Worm (Caenorhabditis elegans) whole organism, L4/young adult: Measurements from ENCODE around the gene M03E7.3.

ENCODE experiments used
- W03F9.2 ChIP-seq: fragments of 150-350 bp; optimal IDR thresholded peaks from 2 replicates; lab custom pipeline; 2014; ENCODE audit warnings: missing biosample characterization, missing genetic modification characterization
- dao-5 ChIP-seq: sonication (generic microtip); optimal IDR thresholded peaks from 2 replicates; lab custom pipeline; 2016; ENCODE audit warnings: missing genotype, missing genetic modification characterization, moderate library complexity, missing compliant biosample characterization
- him-1 ChIP-seq: sonication (generic microtip); optimal IDR thresholded peaks from 2 replicates; lab custom pipeline; 2016; ENCODE audit warnings: missing genotype, missing genetic modification reagents, missing genetic modification characterization, missing compliant biosample characterization

Gene M03E7.3

DNA sequence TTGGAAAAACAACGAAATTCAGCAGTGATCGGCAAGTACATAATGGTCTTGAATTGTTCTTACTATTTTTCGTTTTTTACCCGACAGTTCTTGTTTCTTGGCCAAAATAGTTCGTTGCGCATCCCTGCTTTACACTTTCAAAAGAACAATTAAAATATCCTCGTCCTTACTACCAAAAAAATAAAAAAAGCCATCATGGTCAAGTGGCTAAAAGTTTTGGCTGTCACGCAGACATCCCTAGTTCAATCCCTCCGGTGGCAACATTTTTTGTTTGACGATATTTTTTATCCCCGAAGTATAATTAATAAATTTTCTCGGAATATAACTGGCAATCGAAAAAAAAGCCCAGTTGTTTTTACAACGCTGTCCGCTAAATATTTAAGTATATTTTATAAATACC lies 22.9 kb upstream of the M03E7.3 start:
- no peak for TF ChIP-seq him-1 (tag; lab: Kevin White, UChicago)

DNA sequence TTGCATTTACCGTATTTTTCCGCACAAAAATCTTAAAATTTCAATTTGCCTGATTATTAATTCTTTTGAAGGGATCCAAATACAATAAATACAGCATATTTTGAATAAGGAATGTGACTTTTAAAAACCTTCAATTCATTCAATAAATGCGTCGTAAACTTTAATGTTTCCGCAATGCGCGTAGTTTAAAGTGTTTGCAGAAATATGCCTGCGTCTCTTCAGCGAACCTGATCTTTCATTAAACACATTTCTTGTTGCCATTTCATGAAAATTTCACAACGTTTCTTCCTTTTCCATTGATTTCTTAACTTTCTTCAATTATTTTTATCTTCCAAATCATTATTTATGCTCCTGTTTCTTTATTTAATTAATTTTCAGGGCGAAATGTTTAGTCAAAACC lies 22.5 kb upstream of the M03E7.3 start, which contains the start of gene vps-37:
Gene vps-37, plus strand, starts transcription at position 378 of the 400 bp plus-strand sequence.
- no peak for TF ChIP-seq him-1 (tag; lab: Kevin White, UChicago)
- no peak for TF ChIP-seq dao-5
- peak; percentile 31 for TF ChIP-seq W03F9.2 (tag; lab: Kevin White, UChicago)

DNA sequence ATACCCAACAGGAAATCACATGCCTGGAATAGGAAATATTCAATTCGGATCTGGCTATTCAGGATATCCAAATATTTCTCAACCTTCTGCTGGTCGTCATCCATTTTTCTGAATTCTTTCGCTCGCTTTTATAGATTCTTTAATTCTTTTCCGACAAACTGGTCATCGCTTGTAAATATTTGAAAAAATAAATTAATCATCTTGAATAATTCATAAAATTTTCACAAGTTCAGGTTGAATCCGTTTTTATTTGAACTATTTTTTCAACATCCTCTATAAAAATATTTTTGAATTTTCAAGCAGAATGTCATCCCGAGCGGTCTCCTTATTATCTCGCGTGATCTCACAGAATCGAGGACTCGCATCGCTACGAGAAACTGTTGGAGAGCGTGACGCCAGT lies 21.4 kb upstream of the M03E7.3 start, which contains the start of gene mrpl-48:
Gene mrpl-48, plus strand, starts transcription at position 301 of the 400 bp plus-strand sequence.
- no peak for TF ChIP-seq dao-5
- TF ChIP-seq him-1 (tag; lab: Kevin White, UChicago), result no peak
- no peak for TF ChIP-seq W03F9.2 (tag; lab: Kevin White, UChicago)

DNA sequence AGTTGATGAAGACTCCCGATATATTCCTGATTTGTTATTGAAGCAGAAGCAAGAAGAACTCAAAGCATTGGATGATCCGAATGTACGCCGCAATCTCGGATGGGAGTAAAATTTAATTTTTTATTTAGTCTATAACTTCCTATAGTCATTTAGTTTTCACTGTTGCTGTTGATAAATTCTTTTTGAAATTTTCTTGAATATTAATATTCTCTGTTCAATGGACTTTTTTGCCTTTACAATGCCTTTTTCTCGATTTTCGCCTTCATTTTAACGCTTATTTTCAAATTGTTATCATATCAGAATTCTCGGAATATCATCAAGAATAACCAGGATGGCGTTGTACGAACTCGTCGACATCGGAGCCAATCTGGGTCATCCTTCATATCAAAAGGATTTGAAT lies 20.5 kb upstream of the M03E7.3 start, which contains the start of gene crn-2:
Gene crn-2, plus strand, starts transcription at position 301 of the 400 bp plus-strand sequence.
- TF ChIP-seq dao-5 (no peak), him-1 (tag; lab: Kevin White, UChicago) (no peak), W03F9.2 (tag; lab: Kevin White, UChicago) (no peak)

DNA sequence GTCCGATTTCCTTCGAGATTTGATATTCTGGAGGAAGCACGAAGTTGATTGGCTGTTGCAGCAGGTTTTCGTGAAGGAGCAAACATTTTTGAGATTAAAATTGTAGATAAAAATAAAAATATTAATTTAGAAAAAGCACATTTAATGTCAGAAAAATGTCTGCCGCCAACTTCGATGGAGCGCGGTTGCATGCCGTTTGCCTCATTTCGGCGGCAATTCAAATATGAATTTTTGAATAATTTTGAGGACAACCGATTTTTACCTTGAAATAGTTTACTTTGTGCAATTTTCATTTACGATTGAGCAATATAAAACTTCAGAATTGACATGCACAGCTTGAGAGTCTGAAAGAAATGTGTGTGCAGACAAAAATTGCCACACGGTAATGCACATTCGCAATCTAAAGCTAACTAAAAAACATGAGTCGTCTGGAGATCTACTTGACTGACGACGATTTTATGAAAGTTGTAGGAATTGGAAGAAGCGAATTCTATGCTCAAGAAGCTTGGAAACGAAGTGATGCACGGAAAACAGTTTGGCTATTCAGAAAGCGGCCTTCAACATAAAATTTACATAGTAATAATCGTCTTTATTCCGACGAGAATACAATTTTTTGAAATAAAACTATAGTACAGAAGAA lies 18.3 kb upstream of the M03E7.3 start, which contains the start of gene zhit-1:
Gene zhit-1, minus strand, starts transcription at position 161 of the 640 bp plus-strand sequence.
- TF ChIP-seq W03F9.2 (tag; lab: Kevin White, UChicago), result peak; percentile 1
- no peak for TF ChIP-seq him-1 (tag; lab: Kevin White, UChicago)
- TF ChIP-seq dao-5, result no peak

DNA sequence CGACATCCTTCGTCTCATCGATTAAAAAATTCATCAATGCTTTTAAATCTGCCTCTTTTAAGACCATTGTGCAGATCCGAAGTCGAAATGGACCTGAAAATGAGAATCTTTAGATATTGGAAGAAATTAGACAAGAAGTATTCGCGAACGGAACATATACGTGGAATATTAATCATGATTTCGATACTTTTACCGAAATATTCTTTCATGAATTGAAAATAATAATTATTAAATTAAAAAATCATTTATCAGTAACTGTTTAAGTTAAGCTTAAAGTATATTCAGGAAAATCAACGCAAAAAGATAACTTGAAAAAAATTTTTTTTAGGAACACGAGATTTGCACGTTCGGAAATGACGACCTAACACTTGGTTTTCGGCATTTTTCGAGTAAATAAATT lies 13.6 kb upstream of the M03E7.3 start, which contains the start of gene CD4.8:
Gene CD4.8, minus strand, starts transcription at position 101 of the 400 bp plus-strand sequence.
- no peak for TF ChIP-seq dao-5
- no peak for TF ChIP-seq him-1 (tag; lab: Kevin White, UChicago)
- no peak for TF ChIP-seq W03F9.2 (tag; lab: Kevin White, UChicago)

DNA sequence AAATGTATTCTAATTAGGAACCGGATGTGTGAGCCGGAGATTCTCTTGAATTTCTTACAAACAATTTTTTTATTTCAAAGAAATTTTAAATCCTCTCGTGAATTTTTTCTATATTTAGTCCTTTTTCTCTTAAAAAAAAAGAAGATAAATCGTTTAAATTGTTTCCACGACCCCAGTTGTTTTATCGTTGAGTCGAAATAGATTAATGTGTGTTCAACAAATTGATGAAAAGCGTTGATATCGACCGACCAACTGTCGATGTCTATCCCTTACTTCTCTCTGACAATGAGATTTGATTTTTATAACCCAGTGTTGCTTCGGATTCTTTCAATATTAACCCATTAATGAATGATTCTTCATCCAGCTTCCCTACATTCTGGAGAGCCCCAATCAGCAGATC lies 8.6 kb upstream of the M03E7.3 start, which contains the start of gene CD4.1:
Gene CD4.1, plus strand, starts transcription at position 301 of the 400 bp plus-strand sequence.
- no peak for TF ChIP-seq him-1 (tag; lab: Kevin White, UChicago)

DNA sequence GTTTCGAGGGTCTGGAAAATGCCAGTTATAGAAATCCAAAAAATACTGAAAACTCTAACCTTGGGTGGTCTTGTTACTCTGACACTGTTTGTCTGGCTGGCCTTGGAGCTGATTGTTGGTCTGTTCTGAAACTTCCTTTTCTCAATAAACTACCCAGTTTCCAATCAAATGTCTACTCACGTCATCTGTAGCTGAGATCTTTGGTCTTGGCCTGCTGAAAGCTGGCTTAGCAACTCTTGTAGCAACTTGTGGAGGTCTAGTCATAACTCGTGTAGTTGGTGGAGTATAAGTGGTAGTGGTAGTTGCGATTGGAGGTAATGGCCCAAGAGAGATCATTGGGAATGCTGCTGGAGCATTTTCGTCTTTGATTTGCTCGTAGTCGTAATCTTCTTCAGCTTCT lies 4.6 kb upstream of the M03E7.3 start:
- TF ChIP-seq W03F9.2 (tag; lab: Kevin White, UChicago) (no peak), him-1 (tag; lab: Kevin White, UChicago) (no peak), dao-5 (no peak)

DNA sequence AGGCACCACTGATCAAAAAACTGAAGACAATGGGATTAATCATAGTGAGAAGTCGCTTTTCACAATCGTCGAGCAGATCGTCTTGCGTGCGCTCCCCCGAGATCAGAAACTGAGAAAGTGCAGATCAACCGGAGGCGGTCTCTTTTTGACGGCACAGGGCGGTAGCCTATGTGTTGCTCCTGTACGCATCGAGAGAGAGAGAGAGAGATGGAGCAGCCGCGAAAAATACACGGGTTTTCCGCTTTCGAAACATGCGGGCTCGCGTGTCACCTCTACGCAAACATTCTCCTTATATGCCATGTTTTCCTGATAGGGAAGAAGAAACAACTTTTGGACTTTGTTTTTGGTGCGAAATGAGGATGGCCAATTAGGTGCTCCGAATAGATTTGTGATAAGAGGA lies 1.7 kb upstream of the M03E7.3 start, which contains the start of gene lrpc-1:
Gene lrpc-1, minus strand, starts transcription at position 101 of the 400 bp plus-strand sequence.
- TF ChIP-seq W03F9.2 (tag; lab: Kevin White, UChicago) (no peak), dao-5 (no peak), him-1 (tag; lab: Kevin White, UChicago) (no peak)

DNA sequence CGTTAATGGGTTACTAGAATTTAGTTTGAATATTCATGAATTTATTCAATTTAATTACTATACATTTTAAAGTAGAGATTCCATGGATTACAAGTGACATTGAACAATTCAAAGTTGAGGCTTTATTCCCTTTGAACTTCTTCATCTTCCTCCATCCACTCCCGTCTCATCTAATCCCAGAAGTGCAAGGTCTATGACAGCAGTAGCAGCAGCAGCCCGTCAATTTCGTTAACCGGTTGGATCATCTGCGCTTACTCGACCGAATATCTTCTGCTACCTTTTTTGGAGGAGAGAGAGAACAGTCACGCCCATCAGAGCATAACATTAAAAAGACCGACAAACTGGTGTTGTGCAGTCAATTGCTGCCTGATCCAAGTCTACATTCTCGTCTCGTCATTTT lies 2.5 kb downstream of the M03E7.3 start, which contains the start of gene M03E7.2:
Gene M03E7.2, plus strand, starts transcription at position 301 of the 400 bp plus-strand sequence.
- TF ChIP-seq him-1 (tag; lab: Kevin White, UChicago) (no peak), dao-5 (no peak), W03F9.2 (tag; lab: Kevin White, UChicago) (no peak)

DNA sequence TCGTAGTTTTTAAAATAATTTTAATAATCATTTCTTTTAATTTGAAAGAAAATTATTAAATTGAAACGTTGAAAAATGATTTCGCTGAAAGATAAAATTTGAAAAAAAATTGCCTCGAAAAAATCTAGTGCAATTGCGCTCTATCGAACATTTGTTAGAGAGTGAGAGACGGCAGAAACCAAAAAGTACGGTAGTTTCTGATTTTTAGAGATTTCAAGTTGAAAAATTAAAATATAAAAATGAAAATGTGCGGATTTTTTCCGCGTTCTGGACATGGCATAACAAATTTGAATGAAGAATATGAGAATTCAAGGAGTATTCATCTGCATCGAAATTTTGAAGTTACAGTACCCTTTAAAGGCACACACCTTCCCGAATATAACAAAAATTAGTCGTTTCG lies 4.5 kb downstream of the M03E7.3 start:
- TF ChIP-seq him-1 (tag; lab: Kevin White, UChicago) (no peak), dao-5 (no peak), W03F9.2 (tag; lab: Kevin White, UChicago) (no peak)

DNA sequence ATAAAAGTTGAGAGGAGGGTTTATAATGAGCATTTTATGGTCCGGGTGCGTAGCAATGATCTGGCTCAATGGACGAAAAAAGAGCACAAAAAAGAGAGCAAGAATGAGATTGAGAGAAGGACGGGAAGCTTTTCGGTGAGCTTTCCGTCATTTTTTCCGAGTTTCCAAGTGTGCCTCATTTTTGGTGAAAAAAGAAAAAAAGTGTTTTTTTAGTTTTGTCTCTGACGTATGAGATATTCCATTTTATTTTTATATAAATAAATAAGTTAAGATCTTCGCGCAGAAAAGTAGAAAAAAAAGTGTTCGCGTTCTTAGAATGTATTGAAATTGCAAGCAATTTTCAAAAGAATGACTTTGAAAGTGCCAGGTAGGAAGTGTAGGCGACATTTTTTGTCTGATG lies 5.2 kb downstream of the M03E7.3 start, which contains the start of gene memb-2:
Gene memb-2, minus strand, starts transcription at position 101 of the 400 bp plus-strand sequence.
- TF ChIP-seq him-1 (tag; lab: Kevin White, UChicago) (no peak), W03F9.2 (tag; lab: Kevin White, UChicago) (no peak), dao-5 (no peak)

DNA sequence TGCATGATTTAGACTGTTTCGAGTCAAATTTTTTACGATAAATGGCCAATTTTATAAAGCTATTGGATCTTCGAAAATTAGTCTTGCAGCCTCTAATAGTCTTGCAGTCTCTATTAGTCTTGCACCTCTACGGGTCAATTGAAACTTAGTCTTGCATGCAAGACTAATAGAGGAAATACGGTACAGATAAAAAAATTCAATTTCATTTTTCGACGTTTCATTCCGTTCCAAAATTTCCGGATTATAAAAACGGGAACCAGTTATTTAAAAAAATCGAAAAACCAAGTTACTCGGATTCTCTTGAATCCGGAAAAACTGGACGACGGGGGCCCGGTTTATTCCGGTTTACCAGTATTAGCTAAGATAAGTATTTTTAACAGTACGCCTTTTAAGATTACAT lies 6.6 kb downstream of the M03E7.3 start, which contains the start of gene M03E7.1:
Gene M03E7.1, plus strand, starts transcription at position 301 of the 400 bp plus-strand sequence.
- TF ChIP-seq dao-5 (no peak), W03F9.2 (tag; lab: Kevin White, UChicago) (no peak), him-1 (tag; lab: Kevin White, UChicago) (no peak)

DNA sequence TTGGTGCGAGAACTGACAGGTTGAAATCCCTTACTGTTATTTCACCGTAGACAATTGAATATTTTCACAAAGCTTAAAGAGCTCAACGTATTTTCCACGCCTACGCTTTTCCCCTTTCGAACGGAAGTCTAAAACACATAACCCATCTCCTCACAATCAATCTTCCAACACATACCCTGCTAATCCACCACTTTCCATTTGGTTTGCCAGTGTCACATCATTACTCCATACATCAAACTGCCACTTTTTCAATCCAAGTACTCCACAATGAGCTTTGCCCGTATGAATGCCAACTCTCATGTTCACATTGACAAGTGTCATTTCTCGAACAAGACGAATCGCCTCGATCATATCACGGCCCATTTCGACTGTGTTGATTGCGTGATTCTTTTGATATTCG lies 13.2 kb downstream of the M03E7.3 start:
- TF ChIP-seq him-1 (tag; lab: Kevin White, UChicago) (no peak), W03F9.2 (tag; lab: Kevin White, UChicago) (no peak), dao-5 (no peak)
